Fruit fly (Drosophila melanogaster) whole organism: ENCODE measurements around the gene CG33514.

ENCODE experiments used
- CG8478 ChIP-seq: fragments of >200 bp; optimal IDR thresholded peaks from 2 replicates; lab custom pipeline; 2018; ENCODE audit warnings: inconsistent platforms
- EcR ChIP-seq, 2 experiments: fragments of >200 bp; optimal IDR thresholded peaks; 2 replicates each; lab custom pipeline; 2017; ENCODE audit warnings: missing biosample characterization in 2 of 2, missing genetic modification characterization in 2 of 2, missing genetic modification reagents in 2 of 2

DNA sequence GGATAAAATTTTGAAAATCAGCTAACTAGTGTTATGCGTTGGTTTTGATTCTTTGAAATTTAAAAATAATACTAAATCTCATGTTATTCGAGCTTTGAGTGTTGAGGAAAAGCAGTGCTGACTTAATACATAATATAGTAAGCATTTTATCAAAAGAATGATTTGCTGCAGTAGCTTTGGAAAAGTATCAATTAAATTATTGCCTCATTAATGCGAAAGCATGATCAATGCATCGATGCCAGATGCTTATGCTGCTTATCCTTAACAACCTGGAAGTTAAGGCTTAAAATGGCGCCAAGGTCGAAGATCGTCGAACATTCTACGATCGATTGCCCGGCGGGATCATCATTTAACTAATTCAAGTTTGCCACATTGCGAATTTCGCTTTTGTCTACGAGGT is 16.3 kb downstream of the CG33514 start, which contains the start of gene CG32240:
- TF ChIP-seq CG8478 (lab: Kevin White, UChicago): no peak
- TF ChIP-seq EcR (GFP tag; optimal IDR thresholded peaks at IDR 0.05; lab: Kevin White, UChicago): no peak
